Fruit fly (Drosophila melanogaster) whole organism, embryonic: ENCODE data around the gene CG5262.
A peak's percentile ranks its signal among the peaks of the same experiment; 100 is the strongest.

Source experiments
- ATbp ChIP-seq: fragments of 200-800 bp; sonication (Bioruptor generic); optimal IDR thresholded peaks from 2 replicates; lab custom pipeline; 2017; ENCODE audit warnings: missing biosample characterization, mild to moderate bottlenecking, missing genetic modification characterization, missing genetic modification reagents
- Asciz ChIP-seq: fragments of 200-800 bp; sonication (Bioruptor generic); optimal IDR thresholded peaks from 2 replicates; lab custom pipeline; 2017; ENCODE audit warnings: missing biosample characterization, mild to moderate bottlenecking, missing genetic modification characterization, missing genetic modification reagents
- Atf6 ChIP-seq: fragments of 200-800 bp; sonication (Bioruptor generic); IDR thresholded peaks from 2 replicates; pipeline ENCODE4 v1.3.6; 2022; ENCODE audit warnings: missing biosample characterization, missing genetic modification characterization
- CG11456 ChIP-seq: fragments of 200-800 bp; sonication (Bioruptor generic); IDR thresholded peaks from 3 replicates; pipeline ENCODE4 v1.3.6; 2022; ENCODE audit warnings: missing biosample characterization, missing genetic modification characterization
- CG11560 ChIP-seq: fragments of 200-800 bp; sonication (Bioruptor generic); IDR thresholded peaks from 3 replicates; pipeline ENCODE4 v1.3.6; 2022; ENCODE audit warnings: missing biosample characterization, missing genetic modification characterization
- CG11695 ChIP-seq: fragments of 200-800 bp; sonication (Bioruptor generic); IDR thresholded peaks from 3 replicates; pipeline ENCODE4 v1.3.6; 2022; ENCODE audit warnings: missing biosample characterization, missing genetic modification characterization
- CG14710 ChIP-seq: fragments of 200-800 bp; sonication (Bioruptor generic); optimal IDR thresholded peaks from 3 replicates; lab custom pipeline; 2019; ENCODE audit warnings: missing biosample characterization, mild to moderate bottlenecking, missing genetic modification characterization, moderate library complexity
- CG15073 ChIP-seq: fragments of 200-800 bp; sonication (Bioruptor generic); optimal IDR thresholded peaks from 2 replicates; lab custom pipeline; 2016; ENCODE audit warnings: missing biosample characterization, missing genetic modification characterization
- CG16863 ChIP-seq: fragments of 200-800 bp; sonication (Bioruptor generic); optimal IDR thresholded peaks from 3 replicates; lab custom pipeline; 2016; ENCODE audit warnings: missing biosample characterization, missing genetic modification characterization
- CG3163 ChIP-seq: fragments of 200-800 bp; sonication (Bioruptor generic); optimal IDR thresholded peaks from 3 replicates; lab custom pipeline; 2016; ENCODE audit warnings: missing biosample characterization, missing genetic modification characterization
- CG32532 ChIP-seq: fragments of 200-800 bp; sonication (Bioruptor generic); IDR thresholded peaks from 2 replicates; pipeline ENCODE4 v1.3.6; 2022; ENCODE audit warnings: missing biosample characterization, missing genetic modification characterization
- CG42726 ChIP-seq: fragments of 200-800 bp; sonication (Bioruptor generic); IDR thresholded peaks from 2 replicates; pipeline ENCODE4 v1.3.6; 2022; ENCODE audit warnings: missing biosample characterization, missing genetic modification characterization; ENCODE audit not compliant: partially characterized antibody
- CG5245 ChIP-seq: fragments of 200-800 bp; sonication (Bioruptor generic); optimal IDR thresholded peaks from 3 replicates; lab custom pipeline; 2016; ENCODE audit warnings: missing biosample characterization, missing genetic modification characterization
- CG6683 ChIP-seq: fragments of 200-800 bp; sonication (Bioruptor generic); optimal IDR thresholded peaks from 2 replicates; lab custom pipeline; 2017; ENCODE audit warnings: missing biosample characterization, mild to moderate bottlenecking, missing genetic modification characterization, missing genetic modification reagents
- CG6689 ChIP-seq: fragments of 200-800 bp; sonication (Bioruptor generic); IDR thresholded peaks from 2 replicates; pipeline ENCODE4 v1.3.6; 2022; ENCODE audit warnings: missing biosample characterization, missing genetic modification characterization
- CG6791 ChIP-seq: fragments of 200-800 bp; sonication (Bioruptor generic); IDR thresholded peaks from 3 replicates; pipeline ENCODE4 v1.3.6; 2022; ENCODE audit warnings: missing biosample characterization, missing genetic modification characterization; ENCODE audit not compliant: partially characterized antibody
- CG7987 ChIP-seq: fragments of 200-800 bp; sonication (Bioruptor generic); optimal IDR thresholded peaks from 2 replicates; lab custom pipeline; 2018; ENCODE audit warnings: missing biosample characterization, mild to moderate bottlenecking, missing genetic modification characterization, moderate library complexity
- CG8290 ChIP-seq, 3 experiments: fragments of 200-800 bp; sonication (Bioruptor generic); optimal IDR thresholded peaks; 2 replicates each; lab custom pipeline; 2016 to 2019; ENCODE audit warnings: missing biosample characterization in 3 of 3, missing genetic modification characterization in 3 of 3, mild to moderate bottlenecking in 2 of 3, moderate library complexity in 1 of 3
- CG8924 ChIP-seq: fragments of 200-800 bp; optimal IDR thresholded peaks from 3 replicates; lab custom pipeline; 2019; ENCODE audit warnings: missing biosample characterization, mild to moderate bottlenecking, missing genetic modification characterization, moderate library complexity
- CG9797 ChIP-seq: fragments of 200-800 bp; sonication (Bioruptor generic); optimal IDR thresholded peaks from 3 replicates; lab custom pipeline; 2018; ENCODE audit warnings: missing biosample characterization, mild to moderate bottlenecking, missing genetic modification characterization
- D ChIP-seq, 2 experiments: fragments of 200-800 bp in 1 of 2; fragments of >200 bp in 1 of 2; sonication (Bioruptor generic) in 1 of 2; optimal IDR thresholded peaks; 2 replicates in 1 of 2; 3 replicates in 1 of 2; lab custom pipeline; 2017; ENCODE audit warnings: mild to moderate bottlenecking in 1 of 2, missing biosample characterization in 1 of 2, missing genetic modification characterization in 1 of 2, missing genetic modification reagents in 1 of 2
- Dad ChIP-seq: fragments of 200-800 bp; sonication (Bioruptor generic); optimal IDR thresholded peaks from 3 replicates; lab custom pipeline; 2016; ENCODE audit warnings: missing biosample characterization, missing genetic modification characterization
- Gsc ChIP-seq: fragments of 200-800 bp; sonication (Bioruptor generic); IDR thresholded peaks from 2 replicates; pipeline ENCODE4 v1.3.6; 2022; ENCODE audit warnings: missing biosample characterization, missing genetic modification characterization
- Gug ChIP-seq: fragments of 200-800 bp; sonication (Bioruptor generic); IDR thresholded peaks from 4 replicates; pipeline ENCODE4 v1.3.6; 2022; ENCODE audit warnings: missing biosample characterization, missing genetic modification characterization
- HHEX ChIP-seq: fragments of 200-800 bp; sonication (Bioruptor generic); optimal IDR thresholded peaks from 3 replicates; lab custom pipeline; 2017; ENCODE audit warnings: missing biosample characterization, mild to moderate bottlenecking, missing genetic modification characterization, missing genetic modification reagents
- HLH54F ChIP-seq: fragments of 200-800 bp; sonication (Bioruptor generic); optimal IDR thresholded peaks from 3 replicates; lab custom pipeline; 2016; ENCODE audit warnings: missing biosample characterization, missing genetic modification characterization
- Kr ChIP-seq: fragments of 200-800 bp; sonication (Bioruptor generic); optimal IDR thresholded peaks from 2 replicates; lab custom pipeline; 2017; ENCODE audit warnings: missing biosample characterization, mild to moderate bottlenecking, missing genetic modification characterization
- Myb ChIP-seq: fragments of 200-800 bp; sonication (Bioruptor generic); optimal IDR thresholded peaks from 2 replicates; lab custom pipeline; 2016; ENCODE audit warnings: missing biosample characterization, missing genetic modification characterization
- Oli ChIP-seq: fragments of 200-800 bp; sonication (Bioruptor generic); optimal IDR thresholded peaks from 2 replicates; lab custom pipeline; 2018; ENCODE audit warnings: missing biosample characterization, mild to moderate bottlenecking, missing genetic modification characterization, moderate library complexity
- Rfx ChIP-seq: fragments of 200-800 bp; sonication (Bioruptor generic); IDR thresholded peaks from 2 replicates; pipeline ENCODE4 v1.3.6; 2022; ENCODE audit warnings: missing biosample characterization, missing genetic modification characterization
- Sox102F ChIP-seq: fragments of 200-800 bp; sonication (Bioruptor generic); optimal IDR thresholded peaks from 2 replicates; lab custom pipeline; 2018; ENCODE audit warnings: missing biosample characterization, mild to moderate bottlenecking, missing genetic modification characterization, moderate library complexity
- YL-1 ChIP-seq: fragments of 200-800 bp; sonication (Bioruptor generic); optimal IDR thresholded peaks from 3 replicates; lab custom pipeline; 2017; ENCODE audit warnings: missing biosample characterization, mild to moderate bottlenecking, missing genetic modification characterization
- ash1 ChIP-seq: fragments of 200-800 bp; sonication (Bioruptor generic); optimal IDR thresholded peaks from 2 replicates; lab custom pipeline; 2018; ENCODE audit warnings: missing biosample characterization, mild to moderate bottlenecking, missing genetic modification characterization
- bbx ChIP-seq: fragments of 200-800 bp; sonication (Bioruptor generic); IDR thresholded peaks from 2 replicates; pipeline ENCODE4 v1.3.6; 2022; ENCODE audit warnings: missing biosample characterization, missing genetic modification characterization; ENCODE audit not compliant: partially characterized antibody
- br ChIP-seq: fragments of >200 bp; optimal IDR thresholded peaks from 2 replicates; lab custom pipeline; 2017
- gcm2 ChIP-seq: fragments of 200-800 bp; sonication (Bioruptor generic); optimal IDR thresholded peaks from 2 replicates; lab custom pipeline; 2016; ENCODE audit warnings: missing biosample characterization, missing genetic modification characterization
- grau ChIP-seq: fragments of 200-800 bp; optimal IDR thresholded peaks from 3 replicates; lab custom pipeline; 2019; ENCODE audit warnings: missing biosample characterization, mild to moderate bottlenecking, missing genetic modification characterization, moderate library complexity
- her ChIP-seq: fragments of 200-800 bp; sonication (Bioruptor generic); optimal IDR thresholded peaks from 2 replicates; lab custom pipeline; 2016; ENCODE audit warnings: missing biosample characterization, missing genetic modification characterization
- lbe ChIP-seq: fragments of 200-800 bp; sonication (Bioruptor generic); optimal IDR thresholded peaks from 2 replicates; lab custom pipeline; 2016; ENCODE audit warnings: missing biosample characterization, mild to moderate bottlenecking, missing genetic modification characterization
- lilli ChIP-seq: fragments of 200-800 bp; sonication (Bioruptor generic); optimal IDR thresholded peaks from 3 replicates; lab custom pipeline; 2016; ENCODE audit warnings: missing biosample characterization, missing genetic modification characterization
- odd ChIP-seq: fragments of 200-800 bp; sonication (Bioruptor generic); optimal IDR thresholded peaks from 2 replicates; lab custom pipeline; 2017; ENCODE audit warnings: missing biosample characterization, mild to moderate bottlenecking, missing genetic modification characterization
- otp ChIP-seq: fragments of 200-800 bp; sonication (Bioruptor generic); IDR thresholded peaks from 3 replicates; pipeline ENCODE4, ENCODE4 v1.3.6; 2022; ENCODE audit warnings: missing biosample characterization, missing genetic modification characterization
- pnt ChIP-seq: fragments of 200-800 bp; sonication (Bioruptor generic); optimal IDR thresholded peaks from 3 replicates; lab custom pipeline; 2016; ENCODE audit warnings: missing biosample characterization, missing genetic modification characterization
- run ChIP-seq: fragments of 200-800 bp; sonication (Bioruptor generic); optimal IDR thresholded peaks from 3 replicates; lab custom pipeline; 2018; ENCODE audit warnings: missing biosample characterization, mild to moderate bottlenecking, missing genetic modification characterization
- sens-2 ChIP-seq: fragments of 200-800 bp; sonication (Bioruptor generic); IDR thresholded peaks from 2 replicates; pipeline ENCODE4 v1.3.6; 2022; ENCODE audit warnings: missing biosample characterization, missing genetic modification characterization
- sim ChIP-seq: fragments of 200-800 bp; sonication (Bioruptor generic); IDR thresholded peaks from 2 replicates; pipeline ENCODE4 v1.3.6; 2022; ENCODE audit warnings: missing biosample characterization, missing genetic modification characterization
- slp2 ChIP-seq: fragments of 200-800 bp; sonication (Bioruptor generic); optimal IDR thresholded peaks from 2 replicates; lab custom pipeline; 2016; ENCODE audit warnings: missing biosample characterization, missing genetic modification characterization
- tin ChIP-seq: fragments of 200-800 bp; sonication (Bioruptor generic); optimal IDR thresholded peaks from 3 replicates; lab custom pipeline; 2016; ENCODE audit warnings: missing biosample characterization, missing genetic modification characterization
- unc-4 ChIP-seq: fragments of 200-800 bp; sonication (Bioruptor generic); IDR thresholded peaks from 2 replicates; pipeline ENCODE4 v1.3.6; 2022; ENCODE audit warnings: missing biosample characterization, missing genetic modification characterization; ENCODE audit not compliant: partially characterized antibody
- vnd ChIP-seq: fragments of 200-800 bp; sonication (Bioruptor generic); IDR thresholded peaks from 3 replicates; pipeline ENCODE4 v1.3.6; 2022; ENCODE audit warnings: missing biosample characterization, missing genetic modification characterization; ENCODE audit not compliant: partially characterized antibody
- yki ChIP-seq: fragments of >200 bp; optimal IDR thresholded peaks from 3 replicates; lab custom pipeline; 2018

CG5262 gene

DNA sequence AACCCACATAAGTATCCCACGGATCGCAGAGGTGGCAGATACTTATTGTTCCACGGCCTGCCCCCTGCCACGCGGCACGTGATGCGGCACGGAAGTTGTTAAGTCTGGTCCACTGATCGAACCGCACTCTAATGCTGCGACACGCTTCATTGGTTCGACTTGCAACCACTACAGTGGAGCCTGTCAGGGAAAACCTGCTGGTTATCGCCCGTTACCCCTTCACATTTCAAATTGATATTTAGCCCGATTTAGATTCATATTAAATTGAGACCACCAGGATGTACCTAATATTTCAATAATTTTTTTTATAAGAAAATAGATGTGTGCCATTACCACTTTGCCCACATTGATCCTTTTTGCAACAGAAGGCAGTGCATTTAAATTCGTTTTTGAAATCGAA lies 17.1 kb upstream of the CG5262 start (continued):
- peak; percentile 36; the same call in 1 of the 2 replicates for TF ChIP-seq CG6689 (GFP tag; lab: Robert Waterston, UW)
- no peak for TF ChIP-seq CG8924 (tag; lab: Kevin White, UChicago)
- TF ChIP-seq vnd (GFP tag; lab: Robert Waterston, UW) = no peak
- no peak for TF ChIP-seq her (GFP tag; lab: Kevin White, UChicago)
- peak; percentile 25 for TF ChIP-seq Oli (tag; lab: Kevin White, UChicago)
- no peak for TF ChIP-seq otp
- TF ChIP-seq CG3163 = no peak
- no peak for TF ChIP-seq br (lab: Kevin White, UChicago)
- no peak for TF ChIP-seq pnt
- no peak for TF ChIP-seq Gsc (GFP tag; lab: Robert Waterston, UW)
- no peak for TF ChIP-seq HLH54F
- peak; percentile 39 for TF ChIP-seq Sox102F (GFP tag; lab: Kevin White, UChicago)
- peak; percentile 30 for TF ChIP-seq CG14710 (tag; lab: Kevin White, UChicago)
- 0 out of 3 replicates have a peak, but pooled peaks have one; percentile 35 for TF ChIP-seq CG11560
- no peak for TF ChIP-seq bbx (GFP tag; lab: Robert Waterston, UW)
- peak; percentile 21; the same call in 1 of the 4 replicates for TF ChIP-seq Gug
- no peak for TF ChIP-seq Kr (GFP tag; lab: Kevin White, UChicago)
- 0 out of 2 replicates have a peak, but pooled peaks have one; percentile 17 for TF ChIP-seq sim (GFP tag; lab: Robert Waterston, UW)
- no peak for TF ChIP-seq run (tag; lab: Kevin White, UChicago)
- no peak for TF ChIP-seq Myb (GFP tag; lab: Kevin White, UChicago)
- TF ChIP-seq ATbp (GFP tag; lab: Kevin White, UChicago) = peak; percentile 4
- TF ChIP-seq grau (tag; lab: Kevin White, UChicago) = peak; percentile 87
- peak; percentile 27 for TF ChIP-seq lilli (GFP tag; lab: Kevin White, UChicago)
- no peak for TF ChIP-seq Dad (GFP tag; lab: Kevin White, UChicago)
- TF ChIP-seq Rfx (GFP tag; lab: Robert Waterston, UW) = no peak
- TF ChIP-seq lbe (GFP tag; lab: Kevin White, UChicago) = no peak
- TF ChIP-seq unc-4 (GFP tag; lab: Robert Waterston, UW) = no peak
- no peak for TF ChIP-seq CG5245 (GFP tag; lab: Kevin White, UChicago)
- TF ChIP-seq CG11456 (GFP tag; lab: Robert Waterston, UW) = no peak
- no peak for TF ChIP-seq CG7987
- no peak for TF ChIP-seq slp2 (GFP tag; lab: Kevin White, UChicago)
- no peak for TF ChIP-seq Atf6
- TF ChIP-seq CG8290 (GFP tag; optimal IDR thresholded peaks at IDR 0.05; lab: Kevin White, UChicago) = no peak
- TF ChIP-seq CG8290 (tag; optimal IDR thresholded peaks at IDR 0.05; lab: Kevin White, UChicago) = no peak
- TF ChIP-seq YL-1 (GFP tag; lab: Kevin White, UChicago) = no peak
- no peak for TF ChIP-seq HHEX (GFP tag; lab: Kevin White, UChicago)
- TF ChIP-seq ash1 (GFP tag; lab: Kevin White, UChicago) = no peak
- no peak for TF ChIP-seq odd
- no peak for TF ChIP-seq CG11695
- no peak for TF ChIP-seq CG6791 (GFP tag; lab: Robert Waterston, UW)
- no peak for TF ChIP-seq gcm2 (GFP tag; lab: Kevin White, UChicago)
- no peak for TF ChIP-seq CG9797 (GFP tag; lab: Kevin White, UChicago)
- TF ChIP-seq D (optimal IDR thresholded peaks at IDR 0.05; lab: Kevin White, UChicago) = no peak
- TF ChIP-seq D (GFP tag; optimal IDR thresholded peaks at IDR 0.05; lab: Kevin White, UChicago) = no peak
- no peak for TF ChIP-seq CG16863 (GFP tag; lab: Kevin White, UChicago)
- TF ChIP-seq CG15073 = no peak
- no peak for TF ChIP-seq yki
- TF ChIP-seq sens-2 (GFP tag; lab: Robert Waterston, UW) = no peak
- no peak for TF ChIP-seq CG42726 (GFP tag; lab: Robert Waterston, UW)
- no peak for TF ChIP-seq CG6683 (GFP tag; lab: Kevin White, UChicago)
- TF ChIP-seq Asciz = no peak
- no peak for TF ChIP-seq CG32532
- TF ChIP-seq tin (GFP tag; lab: Kevin White, UChicago) = no peak
